Worm (Caenorhabditis elegans): ENCODE data around the gene fbxa-142.

Gene fbxa-142

DNA sequence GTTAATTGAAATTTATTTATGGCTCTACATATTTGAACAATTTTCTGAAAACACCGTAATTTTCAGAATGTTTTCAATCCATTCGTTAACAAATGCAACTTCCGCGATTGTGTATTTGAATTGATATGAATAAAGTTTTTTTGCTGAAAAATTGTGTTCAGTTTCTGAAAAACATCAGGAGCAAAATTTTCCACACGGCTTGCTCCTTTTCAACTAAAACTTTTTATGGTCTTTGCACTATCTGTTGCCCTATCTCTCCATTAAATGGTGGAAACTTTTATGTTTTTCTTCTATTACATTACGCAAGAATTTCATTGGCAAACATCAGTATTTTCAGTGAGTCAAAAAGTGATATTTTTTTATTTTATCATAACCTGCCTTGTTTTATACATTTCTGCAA, 17.7 kb upstream of the fbxa-142 start, which contains the start of gene F10A3.4:
Gene F10A3.4, plus strand, starts transcription at position 301 of the 400 bp plus-strand sequence.
- TF ChIP-seq sma-3 (GFP tag; optimal IDR thresholded peaks at IDR 0.05) (no peak), zag-1 (tag; optimal IDR thresholded peaks at IDR 0.05) (no peak), alr-1 (tag; optimal IDR thresholded peaks at IDR 0.05) (no peak), blmp-1 (tag; optimal IDR thresholded peaks at IDR 0.05; ENCODE audit: insufficient read depth) (no peak), lin-13 (GFP tag; optimal IDR thresholded peaks at IDR 0.05) (no peak), R02D3.7 (tag; optimal IDR thresholded peaks at IDR 0.05) (no peak), Y55F3AM.14 (GFP tag; optimal IDR thresholded peaks at IDR 0.05) (no peak), aly-2 (tag; optimal IDR thresholded peaks at IDR 0.05) (no peak), nhr-77 (tag; optimal IDR thresholded peaks at IDR 0.05) (no peak), nhr-25 (tag; optimal IDR thresholded peaks at IDR 0.05) (no peak), lin-39 (tag; optimal IDR thresholded peaks at IDR 0.05) (no peak), nhr-12 (tag; optimal IDR thresholded peaks at IDR 0.05) (no peak), peb-1 (tag; optimal IDR thresholded peaks at IDR 0.05) (no peak), gmeb-1 (tag; optimal IDR thresholded peaks at IDR 0.05) (no peak), dmd-4 (tag; optimal IDR thresholded peaks at IDR 0.05) (no peak), ceh-82 (tag; optimal IDR thresholded peaks at IDR 0.05) (no peak), unc-55 (GFP tag; optimal IDR thresholded peaks at IDR 0.05) (no peak), C34F6.9 (tag; optimal IDR thresholded peaks at IDR 0.05) (no peak)

DNA sequence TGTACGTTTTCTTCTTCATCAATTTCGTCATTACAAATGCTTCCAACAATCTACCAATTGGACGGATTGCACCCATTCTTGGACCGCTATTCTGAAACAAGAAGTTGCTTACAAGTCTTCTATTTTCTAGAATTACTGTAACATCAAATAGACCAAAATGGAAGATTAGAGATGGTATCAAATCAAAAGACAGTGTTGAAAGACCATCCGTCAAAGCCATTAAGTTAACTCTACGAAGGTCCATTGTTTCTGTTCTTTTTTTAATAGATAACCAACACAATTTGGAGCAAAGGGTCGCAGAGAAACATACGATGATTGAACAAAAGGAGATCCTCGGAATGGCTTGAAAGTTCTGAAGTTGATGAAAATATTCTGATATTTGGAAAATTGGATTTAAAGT, 13.9 kb upstream of the fbxa-142 start:
- TF ChIP-seq ztf-4 (tag; optimal IDR thresholded peaks at IDR 0.05) (no peak), nhr-129 (tag; optimal IDR thresholded peaks at IDR 0.05) (no peak), dmd-4 (tag; optimal IDR thresholded peaks at IDR 0.05) (no peak), nhr-77 (tag; optimal IDR thresholded peaks at IDR 0.05) (no peak), sem-4 (tag; optimal IDR thresholded peaks at IDR 0.05) (no peak), mab-5 (tag; optimal IDR thresholded peaks at IDR 0.05) (no peak)

DNA sequence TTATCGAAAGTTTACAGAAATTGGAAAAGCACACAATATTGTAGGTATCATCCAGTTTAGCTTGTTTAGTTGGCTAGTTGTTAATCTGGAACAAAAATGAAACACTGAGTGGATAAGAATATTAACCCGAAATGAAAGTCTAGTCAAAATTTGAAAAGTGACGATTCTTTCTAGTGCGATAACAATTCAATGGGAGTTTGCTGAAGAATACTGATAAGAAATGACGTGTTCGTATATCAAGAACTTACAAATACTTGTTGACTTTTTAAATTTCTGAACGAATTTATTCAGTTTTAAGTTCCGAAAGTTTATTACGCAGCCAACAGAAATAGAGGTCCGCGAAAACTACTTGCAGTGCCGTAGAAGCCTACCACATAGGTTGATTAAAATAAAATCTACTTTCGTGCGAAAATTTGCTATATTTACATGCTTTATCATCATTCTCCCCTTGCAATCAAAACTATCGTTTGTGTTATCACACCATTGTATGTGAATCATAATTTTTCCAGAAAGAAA, 12.0 kb upstream of the fbxa-142 start, which contains the start of gene fbxa-88:
Gene fbxa-88, minus strand, starts transcription at position 51 of the 516 bp plus-strand sequence.
- peak; percentile 77 for TF ChIP-seq fos-1 (tag; optimal IDR thresholded peaks at IDR 0.05)
- peak; percentile 17 for TF ChIP-seq sma-9 (GFP tag; optimal IDR thresholded peaks at IDR 0.05)
- no peak for TF ChIP-seq sma-9 (tag; optimal IDR thresholded peaks at IDR 0.05)
- no peak for TF ChIP-seq nhr-21 (tag; optimal IDR thresholded peaks at IDR 0.05)

DNA sequence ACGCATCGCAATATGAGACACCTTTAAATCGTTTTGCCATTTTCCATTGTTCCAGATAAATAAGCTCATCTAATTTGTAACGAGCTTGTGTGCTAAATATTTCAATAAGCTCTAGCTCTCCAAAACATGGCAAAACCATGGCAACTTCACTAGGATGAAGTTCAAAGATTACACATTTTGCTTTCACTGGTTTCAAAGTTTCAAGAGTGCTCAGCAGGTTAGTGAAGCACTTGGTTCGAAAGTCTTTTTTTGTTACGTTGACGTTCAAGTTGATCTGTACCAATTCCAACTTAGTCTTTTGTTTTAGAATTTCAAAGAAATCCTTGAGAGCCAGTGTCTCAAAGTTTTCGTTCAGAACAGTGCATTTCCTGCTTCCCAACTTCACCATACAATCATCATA, 11.2 kb upstream of the fbxa-142 start, which contains the start of gene fbxa-18:
Gene fbxa-18, plus strand, starts transcription at position 301 of the 400 bp plus-strand sequence.
- TF ChIP-seq Y55F3AM.14 (GFP tag; optimal IDR thresholded peaks at IDR 0.05) = no peak

DNA sequence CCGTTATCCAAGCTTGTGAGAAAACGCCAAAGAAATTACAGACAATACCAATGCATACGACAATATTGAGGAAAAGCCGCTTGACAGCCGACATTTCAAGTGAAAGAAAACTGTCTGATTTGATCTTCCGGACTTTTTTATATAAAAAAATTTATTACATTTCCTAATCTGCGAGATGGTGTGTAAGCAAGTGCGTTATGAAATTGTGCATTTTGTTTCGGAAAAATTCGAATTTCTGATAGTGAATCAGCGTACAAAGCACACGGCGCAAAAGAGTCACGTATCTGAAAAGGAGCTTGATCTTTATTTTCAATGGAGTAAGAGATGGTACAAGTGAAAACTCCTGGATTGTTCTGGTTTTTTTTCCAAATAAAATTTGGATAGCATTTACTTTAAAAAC, 9.9 kb upstream of the fbxa-142 start, which contains the start of gene clc-32:
Gene clc-32, minus strand, starts transcription at position 101 of the 400 bp plus-strand sequence.
- TF ChIP-seq ceh-82 (tag; optimal IDR thresholded peaks at IDR 0.05) = no peak
- no peak for TF ChIP-seq ama-1 (optimal IDR thresholded peaks at IDR 0.05)
- TF ChIP-seq elt-1 (tag; optimal IDR thresholded peaks at IDR 0.05) = no peak
- TF ChIP-seq lin-11 (tag; optimal IDR thresholded peaks at IDR 0.05) = no peak
- TF ChIP-seq snpc-4 (tag; optimal IDR thresholded peaks at IDR 0.05) = no peak
- no peak for TF ChIP-seq zag-1 (tag; optimal IDR thresholded peaks at IDR 0.05)
- TF ChIP-seq unc-55 (GFP tag; optimal IDR thresholded peaks at IDR 0.05) = no peak
- TF ChIP-seq F13H6.1 (tag; optimal IDR thresholded peaks at IDR 0.05) = no peak
- TF ChIP-seq ceh-16 (tag; optimal IDR thresholded peaks at IDR 0.05) = no peak
- TF ChIP-seq egl-27 (tag; optimal IDR thresholded peaks at IDR 0.05) = no peak
- TF ChIP-seq ztf-4 (tag; optimal IDR thresholded peaks at IDR 0.05) = no peak

DNA sequence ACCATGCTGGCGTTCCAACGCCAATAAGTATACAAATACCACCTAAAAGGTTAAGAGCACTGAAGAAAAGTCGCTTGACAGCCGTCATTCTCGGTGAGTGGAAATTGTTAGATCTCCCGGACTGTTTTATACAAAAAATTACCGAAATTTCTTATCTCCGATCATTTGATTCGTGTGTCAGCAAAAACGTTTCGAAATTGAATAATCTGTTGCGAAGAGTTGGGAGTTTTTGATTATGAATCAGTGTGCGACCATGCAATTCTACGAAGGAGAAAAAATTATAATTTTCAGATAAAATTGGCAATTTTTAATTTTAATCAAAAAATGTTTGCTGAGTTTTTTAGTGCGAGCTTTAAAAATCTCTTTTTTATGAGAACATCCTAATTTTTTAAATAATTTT, 8.4 kb upstream of the fbxa-142 start, which contains the start of gene clc-11:
Gene clc-11, minus strand, starts transcription at position 101 of the 400 bp plus-strand sequence.
- TF ChIP-seq lin-39 (tag; optimal IDR thresholded peaks at IDR 0.05) = no peak
- no peak for TF ChIP-seq ztf-11 (tag; optimal IDR thresholded peaks at IDR 0.05)
- TF ChIP-seq fos-1 (tag; optimal IDR thresholded peaks at IDR 0.05) = peak; percentile 31

All from whole organism, L2 larva.